Fruit fly (Drosophila melanogaster) whole organism, embryonic: ENCODE results near the gene CG32813.

Experiments
- Atf6 ChIP-seq: fragments of 200-800 bp; sonication (Bioruptor generic); IDR thresholded peaks from 2 replicates; pipeline ENCODE4 v1.3.6; 2022; ENCODE audit warnings: missing biosample characterization, missing genetic modification characterization
- Awh ChIP-seq: fragments of 200-800 bp; sonication (Bioruptor generic); IDR thresholded peaks from 2 replicates; pipeline ENCODE4, ENCODE4 v1.3.6; 2022; ENCODE audit warnings: missing biosample characterization, missing genetic modification characterization
- B-H2 ChIP-seq: fragments of 200-800 bp; sonication (Bioruptor generic); optimal IDR thresholded peaks from 2 replicates; lab custom pipeline; 2018; ENCODE audit warnings: missing biosample characterization, mild to moderate bottlenecking, missing genetic modification characterization
- CG11504 ChIP-seq: fragments of 200-800 bp; sonication (Bioruptor generic); optimal IDR thresholded peaks from 3 replicates; lab custom pipeline; 2019; ENCODE audit warnings: missing biosample characterization, mild to moderate bottlenecking, missing genetic modification characterization, moderate library complexity
- CG11695 ChIP-seq: fragments of 200-800 bp; sonication (Bioruptor generic); IDR thresholded peaks from 3 replicates; pipeline ENCODE4 v1.3.6; 2022; ENCODE audit warnings: missing biosample characterization, missing genetic modification characterization
- CG12299 ChIP-seq: fragments of 200-800 bp; sonication (Bioruptor generic); optimal IDR thresholded peaks from 2 replicates; lab custom pipeline; 2018; ENCODE audit warnings: missing biosample characterization, mild to moderate bottlenecking, missing genetic modification characterization
- CG15514 ChIP-seq: fragments of 200-800 bp; sonication (Bioruptor generic); optimal IDR thresholded peaks from 3 replicates; lab custom pipeline; 2017; ENCODE audit warnings: missing biosample characterization, missing genetic modification characterization, mild to moderate bottlenecking, moderate library complexity, missing genetic modification reagents
- CG17328 ChIP-seq: fragments of 200-800 bp; sonication (Bioruptor generic); IDR thresholded peaks from 2 replicates; pipeline ENCODE4 v1.3.6; 2022; ENCODE audit warnings: missing biosample characterization, missing genetic modification characterization
- CG17361 ChIP-seq: fragments of 200-800 bp; sonication (Bioruptor generic); IDR thresholded peaks from 3 replicates; pipeline ENCODE4 v1.3.6; 2022; ENCODE audit warnings: missing biosample characterization, missing genetic modification characterization
- CG17829 ChIP-seq: fragments of 200-800 bp; optimal IDR thresholded peaks from 2 replicates; lab custom pipeline; 2019; ENCODE audit warnings: missing biosample characterization, mild to moderate bottlenecking, missing genetic modification characterization, moderate library complexity
- CG17912 ChIP-seq: fragments of 200-800 bp; sonication (Bioruptor generic); optimal IDR thresholded peaks from 2 replicates; lab custom pipeline; 2018; ENCODE audit warnings: missing biosample characterization, mild to moderate bottlenecking, missing genetic modification characterization
- CG18011 ChIP-seq: fragments of 200-800 bp; sonication (Bioruptor generic); optimal IDR thresholded peaks from 2 replicates; lab custom pipeline; 2017; ENCODE audit warnings: missing biosample characterization, missing genetic modification characterization, mild to moderate bottlenecking, moderate library complexity, missing genotype
- CG18764 ChIP-seq: fragments of 200-800 bp; sonication (Bioruptor generic); optimal IDR thresholded peaks from 3 replicates; lab custom pipeline; 2016; ENCODE audit warnings: missing biosample characterization, missing genetic modification characterization
- CG2712 ChIP-seq: fragments of 200-800 bp; optimal IDR thresholded peaks from 3 replicates; lab custom pipeline; 2019; ENCODE audit warnings: missing biosample characterization, mild to moderate bottlenecking, missing genetic modification characterization, moderate library complexity
- CG3407 ChIP-seq: fragments of 200-800 bp; sonication (Bioruptor generic); optimal IDR thresholded peaks from 2 replicates; lab custom pipeline; 2018; ENCODE audit warnings: missing biosample characterization, mild to moderate bottlenecking, missing genetic modification characterization
- CG4730 ChIP-seq: fragments of 200-800 bp; sonication (Bioruptor generic); IDR thresholded peaks from 2 replicates; pipeline ENCODE4 v1.3.6; 2022; ENCODE audit warnings: missing biosample characterization, missing genetic modification characterization
- CG7372 ChIP-seq: fragments of 200-800 bp; sonication (Bioruptor generic); IDR thresholded peaks from 2 replicates; pipeline ENCODE4 v1.3.6; 2022; ENCODE audit warnings: missing biosample characterization, missing genetic modification characterization
- CG7745 ChIP-seq: fragments of 200-800 bp; sonication (Bioruptor generic); optimal IDR thresholded peaks from 2 replicates; lab custom pipeline; 2018; ENCODE audit warnings: missing biosample characterization, mild to moderate bottlenecking, missing genetic modification characterization, moderate library complexity
- Doc3 ChIP-seq: fragments of 200-800 bp; sonication (Bioruptor generic); IDR thresholded peaks from 3 replicates; pipeline ENCODE4 v1.3.6; 2022; ENCODE audit warnings: missing biosample characterization, missing genetic modification characterization; ENCODE audit not compliant: partially characterized antibody
- E2f1 ChIP-seq: fragments of 200-800 bp; sonication (Bioruptor generic); IDR thresholded peaks from 2 replicates; pipeline ENCODE4 v1.3.6; 2022; ENCODE audit warnings: missing biosample characterization, missing genetic modification characterization
- MESR4 ChIP-seq: fragments of 200-800 bp; sonication (Bioruptor generic); optimal IDR thresholded peaks from 2 replicates; lab custom pipeline; 2018; ENCODE audit warnings: missing biosample characterization, mild to moderate bottlenecking, missing genetic modification characterization, moderate library complexity
- Mad ChIP-seq: fragments of 200-800 bp; sonication (Bioruptor generic); optimal IDR thresholded peaks from 2 replicates; lab custom pipeline; 2016; ENCODE audit warnings: missing biosample characterization, missing genetic modification characterization
- Max ChIP-seq: fragments of 200-800 bp; sonication (Bioruptor generic); optimal IDR thresholded peaks from 2 replicates; lab custom pipeline; 2016; ENCODE audit warnings: missing biosample characterization, mild to moderate bottlenecking, missing genetic modification characterization
- Myb ChIP-seq: fragments of 200-800 bp; sonication (Bioruptor generic); optimal IDR thresholded peaks from 2 replicates; lab custom pipeline; 2016; ENCODE audit warnings: missing biosample characterization, missing genetic modification characterization
- NFAT ChIP-seq: fragments of 200-800 bp; sonication (Bioruptor generic); IDR thresholded peaks from 2 replicates; pipeline ENCODE4 v1.3.6; 2022; ENCODE audit warnings: missing biosample characterization, missing genetic modification characterization
- Opbp ChIP-seq: fragments of 200-800 bp; sonication (Bioruptor generic); IDR thresholded peaks from 3 replicates; pipeline ENCODE4 v1.3.6; 2022; ENCODE audit warnings: missing biosample characterization, missing genetic modification characterization; ENCODE audit not compliant: partially characterized antibody
- Ravus ChIP-seq: fragments of 200-800 bp; sonication (Bioruptor generic); IDR thresholded peaks from 2 replicates; pipeline ENCODE4 v1.3.6; 2022; ENCODE audit warnings: missing biosample characterization, missing genetic modification characterization
- Scr ChIP-seq: fragments of 200-800 bp; sonication (Bioruptor generic); IDR thresholded peaks from 2 replicates; pipeline ENCODE4 v1.3.6; 2022; ENCODE audit warnings: missing biosample characterization, missing genetic modification characterization; ENCODE audit not compliant: partially characterized antibody
- Sin3A ChIP-seq: fragments of >200 bp; optimal IDR thresholded peaks from 2 replicates; lab custom pipeline; 2018
- Sox102F ChIP-seq: fragments of 200-800 bp; sonication (Bioruptor generic); optimal IDR thresholded peaks from 2 replicates; lab custom pipeline; 2018; ENCODE audit warnings: missing biosample characterization, mild to moderate bottlenecking, missing genetic modification characterization, moderate library complexity
- Spps ChIP-seq: fragments of 200-800 bp; sonication (Bioruptor generic); optimal IDR thresholded peaks from 2 replicates; lab custom pipeline; 2018; ENCODE audit warnings: missing biosample characterization, mild to moderate bottlenecking, missing genetic modification characterization
- Sry-δ ChIP-seq: fragments of 200-800 bp; sonication (Bioruptor generic); optimal IDR thresholded peaks from 2 replicates; lab custom pipeline; 2016; ENCODE audit warnings: missing biosample characterization, missing genetic modification characterization
- TFAM ChIP-seq: fragments of 200-800 bp; sonication (Bioruptor generic); optimal IDR thresholded peaks from 2 replicates; lab custom pipeline; 2017; ENCODE audit warnings: missing biosample characterization, missing genetic modification characterization, inconsistent platforms
- YL-1 ChIP-seq: fragments of 200-800 bp; sonication (Bioruptor generic); optimal IDR thresholded peaks from 3 replicates; lab custom pipeline; 2017; ENCODE audit warnings: missing biosample characterization, mild to moderate bottlenecking, missing genetic modification characterization
- bab2 ChIP-seq: fragments of 200-800 bp; sonication (Bioruptor generic); optimal IDR thresholded peaks from 2 replicates; lab custom pipeline; 2016; ENCODE audit warnings: missing biosample characterization, missing genetic modification characterization
- dpn ChIP-seq, 2 experiments: fragments of 200-800 bp; sonication (Bioruptor generic); optimal IDR thresholded peaks; 3 replicates each; lab custom pipeline; 2016; ENCODE audit warnings: missing biosample characterization in 2 of 2, missing genetic modification characterization in 2 of 2
- gsb-n ChIP-seq: fragments of 200-800 bp; sonication (Bioruptor generic); optimal IDR thresholded peaks from 3 replicates; lab custom pipeline; 2018; ENCODE audit warnings: missing biosample characterization, mild to moderate bottlenecking, missing genetic modification characterization
- hbn ChIP-seq: fragments of 200-800 bp; sonication (Bioruptor generic); IDR thresholded peaks from 2 replicates; pipeline ENCODE4 v1.3.6; 2022; ENCODE audit warnings: missing biosample characterization, missing genetic modification characterization; ENCODE audit not compliant: partially characterized antibody
- insv ChIP-seq, 2 experiments: fragments of 200-800 bp; sonication (Bioruptor generic); optimal IDR thresholded peaks; 3 replicates each; lab custom pipeline; 2016 to 2018; ENCODE audit warnings: missing biosample characterization in 2 of 2, missing genetic modification characterization in 2 of 2
- jigr1 ChIP-seq: fragments of 200-800 bp; sonication (Bioruptor generic); IDR thresholded peaks from 3 replicates; pipeline ENCODE4 v1.3.6; 2022; ENCODE audit warnings: missing biosample characterization, missing genetic modification characterization
- jumu ChIP-seq: fragments of 200-800 bp; sonication (Bioruptor generic); optimal IDR thresholded peaks from 3 replicates; lab custom pipeline; 2016; ENCODE audit warnings: missing biosample characterization, missing genetic modification characterization
- mld ChIP-seq: fragments of 200-800 bp; sonication (Bioruptor generic); IDR thresholded peaks from 3 replicates; pipeline ENCODE4 v1.3.6; 2022; ENCODE audit warnings: missing biosample characterization, missing genetic modification characterization; ENCODE audit not compliant: partially characterized antibody
- nom ChIP-seq: fragments of 200-800 bp; sonication (Bioruptor generic); optimal IDR thresholded peaks from 2 replicates; lab custom pipeline; 2017; ENCODE audit warnings: missing biosample characterization, missing genetic modification characterization, mild to moderate bottlenecking, moderate library complexity, missing genetic modification reagents
- pzg ChIP-seq: fragments of 200-800 bp; sonication (Bioruptor generic); optimal IDR thresholded peaks from 3 replicates; lab custom pipeline; 2018; ENCODE audit warnings: missing biosample characterization, mild to moderate bottlenecking, missing genetic modification characterization, moderate library complexity
- sc ChIP-seq, 3 experiments: fragments of >200 bp in 2 of 3; fragments of 200-800 bp in 1 of 3; sonication (Bioruptor generic) in 1 of 3; optimal IDR thresholded peaks; 2 replicates in 2 of 3; 3 replicates in 1 of 3; lab custom pipeline; 2017; ENCODE audit warnings: mild to moderate bottlenecking in 1 of 3, missing biosample characterization in 1 of 3, missing genetic modification characterization in 1 of 3, missing genetic modification reagents in 1 of 3
- sisA ChIP-seq: fragments of 200-800 bp; sonication (Bioruptor generic); IDR thresholded peaks from 2 replicates; pipeline ENCODE4 v1.3.6; 2022; ENCODE audit warnings: missing biosample characterization, missing genetic modification characterization
- slou ChIP-seq: fragments of 200-800 bp; sonication (Bioruptor generic); optimal IDR thresholded peaks from 3 replicates; lab custom pipeline; 2016; ENCODE audit warnings: missing biosample characterization, missing genetic modification characterization
- tll ChIP-seq, 2 experiments: fragments of 200-800 bp in 1 of 2; fragments of >200 bp in 1 of 2; sonication (Bioruptor generic) in 1 of 2; optimal IDR thresholded peaks; 2 replicates each; lab custom pipeline; 2017 to 2019; ENCODE audit warnings: missing biosample characterization in 2 of 2, missing genetic modification characterization in 2 of 2, mild to moderate bottlenecking in 1 of 2, moderate library complexity in 1 of 2
- unpg ChIP-seq: fragments of 200-800 bp; sonication (Bioruptor generic); optimal IDR thresholded peaks from 3 replicates; lab custom pipeline; 2018; ENCODE audit warnings: missing biosample characterization, mild to moderate bottlenecking, missing genetic modification characterization, moderate library complexity
- z ChIP-seq: fragments of 200-800 bp; sonication (Bioruptor generic); IDR thresholded peaks from 3 replicates; pipeline ENCODE4 v1.3.6; 2022; ENCODE audit warnings: missing biosample characterization, missing genetic modification characterization

CG32813 gene

DNA sequence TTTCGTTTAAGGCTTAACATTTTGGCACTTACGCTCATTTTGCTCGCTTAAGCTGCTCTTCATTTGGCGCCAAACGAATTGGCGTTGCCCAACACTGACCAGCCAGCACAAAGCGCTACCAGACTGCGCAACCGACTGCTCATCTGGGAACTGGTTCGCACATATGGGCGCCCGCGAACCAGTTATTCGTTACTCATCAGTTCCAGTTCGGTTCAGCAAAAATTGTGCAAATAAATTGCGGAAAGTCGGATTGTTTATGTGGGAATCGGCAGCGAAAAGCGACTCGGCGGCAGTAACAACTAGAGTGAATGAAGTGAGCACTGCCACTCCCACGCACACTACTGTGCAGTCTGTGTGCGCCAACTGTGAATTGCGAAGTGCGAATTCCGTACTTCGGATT lies 12.2 kb downstream of the CG32813 start, which contains the start of gene Rilpl (continued):
- TF ChIP-seq Atf6 (GFP tag; lab: Robert Waterston, UW) = no peak
- no peak for TF ChIP-seq CG11504
- TF ChIP-seq CG4730 = no peak
- peak; percentile 67 for TF ChIP-seq Myb (GFP tag; lab: Kevin White, UChicago)
- TF ChIP-seq tll (GFP tag; optimal IDR thresholded peaks at IDR 0.05; lab: Kevin White, UChicago) = no peak
- TF ChIP-seq bab2 = peak; percentile 2
- peak; percentile 84 for TF ChIP-seq YL-1
- no peak for TF ChIP-seq Sin3A (lab: Kevin White, UChicago)
- peak; percentile 42; the same call in 1 of the 2 replicates for TF ChIP-seq E2f1 (GFP tag; lab: Robert Waterston, UW)
- no peak for TF ChIP-seq CG11695 (GFP tag; lab: Robert Waterston, UW)
- TF ChIP-seq dpn (GFP tag; optimal IDR thresholded peaks at IDR 0.05; lab: Kevin White, UChicago) = peak in 1 of 2 experiments; percentile 50
- no peak for TF ChIP-seq Mad (GFP tag; lab: Kevin White, UChicago)
- TF ChIP-seq Max = peak; percentile 22
- TF ChIP-seq CG17361 (GFP tag; lab: Robert Waterston, UW) = peak; percentile 15; the same call in 1 of the 3 replicates
- TF ChIP-seq CG17912 (GFP tag; lab: Kevin White, UChicago) = no peak
- TF ChIP-seq CG18011 (GFP tag; lab: Kevin White, UChicago) = no peak
- TF ChIP-seq CG15514 = peak; percentile 100
- peak; percentile 40 for TF ChIP-seq Sry-δ (GFP tag; lab: Kevin White, UChicago)
- peak; percentile 77 for TF ChIP-seq MESR4 (GFP tag; lab: Kevin White, UChicago)
- no peak for TF ChIP-seq CG7745
- TF ChIP-seq NFAT (GFP tag; lab: Robert Waterston, UW) = peak; percentile 49
- no peak for TF ChIP-seq unpg (GFP tag; lab: Kevin White, UChicago)
- peak; percentile 66 for TF ChIP-seq nom (GFP tag; lab: Kevin White, UChicago)
- TF ChIP-seq Sox102F (GFP tag; lab: Kevin White, UChicago) = no peak
- no peak for TF ChIP-seq CG7372 (GFP tag; lab: Robert Waterston, UW)
- peak; percentile 24 for TF ChIP-seq B-H2 (GFP tag; lab: Kevin White, UChicago)
- no peak for TF ChIP-seq hbn
- TF ChIP-seq sisA (GFP tag; lab: Robert Waterston, UW) = no peak
- no peak for TF ChIP-seq TFAM (GFP tag; lab: Kevin White, UChicago)
- TF ChIP-seq z (GFP tag; lab: Robert Waterston, UW) = no peak
- TF ChIP-seq CG18764 = no peak
- TF ChIP-seq jigr1 (GFP tag; lab: Robert Waterston, UW) = no peak
- peak; percentile 15 for TF ChIP-seq CG2712
- peak; percentile 75 for TF ChIP-seq gsb-n
- TF ChIP-seq CG3407 (GFP tag; lab: Kevin White, UChicago) = no peak
- no peak for TF ChIP-seq slou
- no peak for TF ChIP-seq Awh (GFP tag; lab: Robert Waterston, UW)
- no peak for TF ChIP-seq sc (optimal IDR thresholded peaks at IDR 0.05; lab: Kevin White, UChicago)
- TF ChIP-seq sc (GFP tag; optimal IDR thresholded peaks at IDR 0.05; lab: Kevin White, UChicago) = no peak
- TF ChIP-seq Ravus (GFP tag; lab: Robert Waterston, UW) = no peak
- TF ChIP-seq pzg (GFP tag; lab: Kevin White, UChicago) = peak; percentile 93
- peak; percentile 44 for TF ChIP-seq CG17829
- no peak for TF ChIP-seq CG12299 (tag; lab: Kevin White, UChicago)
- no peak for TF ChIP-seq insv (GFP tag; optimal IDR thresholded peaks at IDR 0.05; lab: Kevin White, UChicago)
- TF ChIP-seq CG17328 = no peak
- TF ChIP-seq Opbp = peak; percentile 59; the same call in 1 of the 3 replicates
- TF ChIP-seq Spps (tag; lab: Kevin White, UChicago) = no peak
- peak; percentile 33 for TF ChIP-seq jumu
- TF ChIP-seq mld (GFP tag; lab: Robert Waterston, UW) = no peak
- peak; percentile 53 for TF ChIP-seq Scr (GFP tag; lab: Robert Waterston, UW)
- no peak for TF ChIP-seq Doc3
